Fruit fly (Drosophila melanogaster) whole organism, embryonic: ENCODE measurements around the gene iav.

ENCODE experiments used
- Atf3 ChIP-seq: fragments of 200-800 bp; sonication (Bioruptor generic); optimal IDR thresholded peaks from 3 replicates; lab custom pipeline; 2016; ENCODE audit warnings: missing biosample characterization, missing genetic modification characterization
- B-H1 ChIP-seq: fragments of 200-800 bp; sonication (Bioruptor generic); IDR thresholded peaks from 3 replicates; pipeline ENCODE4 v1.3.6; 2022; ENCODE audit warnings: missing biosample characterization, missing genetic modification characterization
- Bdp1 ChIP-seq: fragments of 200-800 bp; sonication (Bioruptor generic); optimal IDR thresholded peaks from 3 replicates; lab custom pipeline; 2016; ENCODE audit warnings: missing biosample characterization, missing genetic modification characterization
- C15 ChIP-seq: fragments of 200-800 bp; sonication (Bioruptor generic); IDR thresholded peaks from 3 replicates; pipeline ENCODE4 v1.3.6; 2022; ENCODE audit warnings: missing biosample characterization, missing genetic modification characterization
- CG10147 ChIP-seq: fragments of 200-800 bp; sonication (Bioruptor generic); optimal IDR thresholded peaks from 2 replicates; lab custom pipeline; 2019; ENCODE audit warnings: missing biosample characterization, mild to moderate bottlenecking, missing genetic modification characterization, moderate library complexity
- CG10431 ChIP-seq: fragments of 200-800 bp; sonication (Bioruptor generic); optimal IDR thresholded peaks from 3 replicates; lab custom pipeline; 2018; ENCODE audit warnings: missing biosample characterization, mild to moderate bottlenecking, missing genetic modification characterization
- CG10654 ChIP-seq: fragments of 200-800 bp; sonication (Bioruptor generic); optimal IDR thresholded peaks from 2 replicates; lab custom pipeline; 2016; ENCODE audit warnings: missing biosample characterization, missing genetic modification characterization
- CG11560 ChIP-seq: fragments of 200-800 bp; sonication (Bioruptor generic); IDR thresholded peaks from 3 replicates; pipeline ENCODE4 v1.3.6; 2022; ENCODE audit warnings: missing biosample characterization, missing genetic modification characterization
- CG11723 ChIP-seq: fragments of 200-800 bp; sonication (Bioruptor generic); optimal IDR thresholded peaks from 2 replicates; lab custom pipeline; 2017; ENCODE audit warnings: missing biosample characterization, mild to moderate bottlenecking, missing genetic modification characterization
- CG12219 ChIP-seq: fragments of 200-800 bp; sonication (Bioruptor generic); optimal IDR thresholded peaks from 3 replicates; lab custom pipeline; 2018; ENCODE audit warnings: missing biosample characterization, mild to moderate bottlenecking, missing genetic modification characterization
- CG12299 ChIP-seq: fragments of 200-800 bp; sonication (Bioruptor generic); optimal IDR thresholded peaks from 2 replicates; lab custom pipeline; 2018; ENCODE audit warnings: missing biosample characterization, mild to moderate bottlenecking, missing genetic modification characterization
- CG13287 ChIP-seq: fragments of 200-800 bp; sonication (Bioruptor generic); IDR thresholded peaks from 2 replicates; pipeline ENCODE4 v1.3.6; 2022; ENCODE audit warnings: missing biosample characterization, missing genetic modification characterization; ENCODE audit not compliant: partially characterized antibody
- CG1647 ChIP-seq: fragments of 200-800 bp; sonication (Bioruptor generic); optimal IDR thresholded peaks from 3 replicates; lab custom pipeline; 2016; ENCODE audit warnings: missing biosample characterization, missing genetic modification characterization
- CG30020 ChIP-seq: fragments of 200-800 bp; optimal IDR thresholded peaks from 2 replicates; lab custom pipeline; 2019; ENCODE audit warnings: missing biosample characterization, mild to moderate bottlenecking, missing genetic modification characterization, moderate library complexity
- CG30431 ChIP-seq: fragments of 200-800 bp; sonication (Bioruptor generic); optimal IDR thresholded peaks from 2 replicates; lab custom pipeline; 2017; ENCODE audit warnings: missing biosample characterization, missing genetic modification characterization
- CG33213 ChIP-seq: fragments of 200-800 bp; sonication (Bioruptor generic); optimal IDR thresholded peaks from 3 replicates; lab custom pipeline; 2016; ENCODE audit warnings: missing biosample characterization, missing genetic modification characterization
- CG4328 ChIP-seq: fragments of 200-800 bp; sonication (Bioruptor generic); optimal IDR thresholded peaks from 3 replicates; lab custom pipeline; 2017; ENCODE audit warnings: missing biosample characterization, missing genetic modification reagents, missing genetic modification characterization
- CG4707 ChIP-seq: fragments of 200-800 bp; sonication (Bioruptor generic); optimal IDR thresholded peaks from 2 replicates; lab custom pipeline; 2018; ENCODE audit warnings: missing biosample characterization, mild to moderate bottlenecking, missing genetic modification characterization, moderate library complexity
- Drgx ChIP-seq: fragments of 200-800 bp; sonication (Bioruptor generic); IDR thresholded peaks from 2 replicates; pipeline ENCODE4 v1.3.6; 2022; ENCODE audit warnings: missing biosample characterization, missing genetic modification characterization
- Fer3 ChIP-seq: fragments of 200-800 bp; sonication (Bioruptor generic); optimal IDR thresholded peaks from 2 replicates; lab custom pipeline; 2018; ENCODE audit warnings: missing biosample characterization, mild to moderate bottlenecking, missing genetic modification characterization, moderate library complexity
- H2.0 ChIP-seq: fragments of 200-800 bp; sonication (Bioruptor generic); IDR thresholded peaks from 2 replicates; pipeline ENCODE4 v1.3.6; 2022; ENCODE audit warnings: missing biosample characterization, missing genetic modification characterization
- HLH54F ChIP-seq: fragments of 200-800 bp; sonication (Bioruptor generic); optimal IDR thresholded peaks from 3 replicates; lab custom pipeline; 2016; ENCODE audit warnings: missing biosample characterization, missing genetic modification characterization
- Med ChIP-seq: fragments of 200-800 bp; sonication (Bioruptor generic); peaks from one replicate; lab custom pipeline; 2016; ENCODE audit warnings: missing biosample characterization, missing genetic modification characterization, mild to moderate bottlenecking, inconsistent platforms, moderate library complexity
- Mes4 ChIP-seq: fragments of 200-800 bp; sonication (Bioruptor generic); optimal IDR thresholded peaks from 2 replicates; lab custom pipeline; 2016; ENCODE audit warnings: missing biosample characterization, missing genetic modification characterization
- Neu2 ChIP-seq: fragments of 200-800 bp; sonication (Bioruptor generic); optimal IDR thresholded peaks from 3 replicates; lab custom pipeline; 2016; ENCODE audit warnings: missing biosample characterization, missing genetic modification characterization, borderline replicate concordance
- Nf-YA ChIP-seq: fragments of 200-800 bp; sonication (Bioruptor generic); IDR thresholded peaks from 2 replicates; pipeline ENCODE4 v1.3.6; 2022; ENCODE audit warnings: missing biosample characterization, missing genetic modification characterization
- Nf-YC ChIP-seq: fragments of 200-800 bp; optimal IDR thresholded peaks from 3 replicates; lab custom pipeline; 2019; ENCODE audit warnings: missing biosample characterization, mild to moderate bottlenecking, missing genetic modification characterization, moderate library complexity
- Opbp ChIP-seq: fragments of 200-800 bp; sonication (Bioruptor generic); IDR thresholded peaks from 3 replicates; pipeline ENCODE4 v1.3.6; 2022; ENCODE audit warnings: missing biosample characterization, missing genetic modification characterization; ENCODE audit not compliant: partially characterized antibody
- Ptx1 ChIP-seq: fragments of 200-800 bp; sonication (Bioruptor generic); IDR thresholded peaks from 2 replicates; pipeline ENCODE4 v1.3.6; 2022; ENCODE audit warnings: missing biosample characterization, missing genetic modification characterization
- ac ChIP-seq: fragments of 200-800 bp; sonication (Bioruptor generic); optimal IDR thresholded peaks from 3 replicates; lab custom pipeline; 2017; ENCODE audit warnings: missing biosample characterization, mild to moderate bottlenecking, missing genetic modification characterization
- ase ChIP-seq: fragments of 200-800 bp; sonication (Bioruptor generic); IDR thresholded peaks from 3 replicates; pipeline ENCODE4 v1.3.6; 2022; ENCODE audit warnings: missing biosample characterization, missing genetic modification characterization
- bsh ChIP-seq, 2 experiments: fragments of 200-800 bp; sonication (Bioruptor generic); optimal IDR thresholded peaks; 2 replicates each; lab custom pipeline; 2017 to 2018; ENCODE audit warnings: mild to moderate bottlenecking in 2 of 2, missing biosample characterization in 2 of 2, missing genetic modification characterization in 2 of 2, moderate library complexity in 1 of 2
- chif ChIP-seq, 2 experiments: fragments of 200-800 bp; sonication (Bioruptor generic); optimal IDR thresholded peaks; 3 replicates each; lab custom pipeline; 2016; ENCODE audit warnings: missing biosample characterization in 2 of 2, missing genetic modification characterization in 2 of 2
- cwo ChIP-seq: fragments of 200-800 bp; sonication (Bioruptor generic); optimal IDR thresholded peaks from 3 replicates; lab custom pipeline; 2017; ENCODE audit warnings: missing biosample characterization, missing genetic modification characterization, mild to moderate bottlenecking, moderate library complexity, missing genetic modification reagents
- dmrt11E ChIP-seq: fragments of 200-800 bp; sonication (Bioruptor generic); optimal IDR thresholded peaks from 3 replicates; lab custom pipeline; 2018; ENCODE audit warnings: missing biosample characterization, mild to moderate bottlenecking, missing genetic modification characterization, moderate library complexity
- fd102C ChIP-seq: fragments of 200-800 bp; sonication (Bioruptor generic); optimal IDR thresholded peaks from 2 replicates; lab custom pipeline; 2018; ENCODE audit warnings: missing biosample characterization, mild to moderate bottlenecking, missing genetic modification characterization, moderate library complexity
- fru ChIP-seq: fragments of >200 bp; optimal IDR thresholded peaks from 2 replicates; lab custom pipeline; 2017
- grau ChIP-seq: fragments of 200-800 bp; optimal IDR thresholded peaks from 3 replicates; lab custom pipeline; 2019; ENCODE audit warnings: missing biosample characterization, mild to moderate bottlenecking, missing genetic modification characterization, moderate library complexity
- grn ChIP-seq: fragments of 200-800 bp; sonication (Bioruptor generic); optimal IDR thresholded peaks from 3 replicates; lab custom pipeline; 2017; ENCODE audit warnings: missing biosample characterization, missing genetic modification characterization
- kni ChIP-seq: fragments of 200-800 bp; sonication (Bioruptor generic); optimal IDR thresholded peaks from 3 replicates; lab custom pipeline; 2017; ENCODE audit warnings: mild to moderate bottlenecking, missing biosample characterization, missing genetic modification reagents, missing genetic modification characterization
- phol ChIP-seq: fragments of 200-800 bp; sonication (Bioruptor generic); optimal IDR thresholded peaks from 3 replicates; lab custom pipeline; 2018; ENCODE audit warnings: missing biosample characterization, mild to moderate bottlenecking, missing genetic modification characterization, moderate library complexity
- prd ChIP-seq, 3 experiments: fragments of >200 bp in 2 of 3; fragments of 200-800 bp in 1 of 3; sonication (Bioruptor generic) in 1 of 3; optimal IDR thresholded peaks in 2 of 3; IDR thresholded peaks in 1 of 3; 2 replicates in 2 of 3; 3 replicates in 1 of 3; pipeline versions ENCODE4 v1.3.6 to Lab custom; 2017 to 2022; ENCODE audit warnings: missing biosample characterization in 1 of 3, missing genetic modification characterization in 1 of 3
- ranshi ChIP-seq: fragments of 200-800 bp; sonication (Bioruptor generic); IDR thresholded peaks from 2 replicates; pipeline ENCODE4 v1.3.6; 2022; ENCODE audit warnings: missing biosample characterization, missing genetic modification characterization
- repo ChIP-seq: fragments of 200-800 bp; sonication (Bioruptor generic); optimal IDR thresholded peaks from 2 replicates; lab custom pipeline; 2016; ENCODE audit warnings: missing biosample characterization, missing genetic modification characterization
- rib ChIP-seq: fragments of 200-800 bp; sonication (Bioruptor generic); IDR thresholded peaks from 2 replicates; pipeline ENCODE4 v1.3.6; 2022; ENCODE audit warnings: missing biosample characterization, missing genetic modification characterization
- schlank ChIP-seq: fragments of 200-800 bp; sonication (Bioruptor generic); optimal IDR thresholded peaks from 2 replicates; lab custom pipeline; 2018; ENCODE audit warnings: missing biosample characterization, mild to moderate bottlenecking, missing genetic modification characterization
- scrt ChIP-seq: fragments of 200-800 bp; sonication (Bioruptor generic); optimal IDR thresholded peaks from 2 replicates; lab custom pipeline; 2018; ENCODE audit warnings: missing biosample characterization, mild to moderate bottlenecking, missing genetic modification characterization, moderate library complexity
- tin ChIP-seq: fragments of 200-800 bp; sonication (Bioruptor generic); optimal IDR thresholded peaks from 3 replicates; lab custom pipeline; 2016; ENCODE audit warnings: missing biosample characterization, missing genetic modification characterization
- vfl ChIP-seq: fragments of 200-800 bp; sonication (Bioruptor generic); optimal IDR thresholded peaks from 2 replicates; lab custom pipeline; 2016; ENCODE audit warnings: missing biosample characterization, missing genetic modification characterization

Gene iav

DNA sequence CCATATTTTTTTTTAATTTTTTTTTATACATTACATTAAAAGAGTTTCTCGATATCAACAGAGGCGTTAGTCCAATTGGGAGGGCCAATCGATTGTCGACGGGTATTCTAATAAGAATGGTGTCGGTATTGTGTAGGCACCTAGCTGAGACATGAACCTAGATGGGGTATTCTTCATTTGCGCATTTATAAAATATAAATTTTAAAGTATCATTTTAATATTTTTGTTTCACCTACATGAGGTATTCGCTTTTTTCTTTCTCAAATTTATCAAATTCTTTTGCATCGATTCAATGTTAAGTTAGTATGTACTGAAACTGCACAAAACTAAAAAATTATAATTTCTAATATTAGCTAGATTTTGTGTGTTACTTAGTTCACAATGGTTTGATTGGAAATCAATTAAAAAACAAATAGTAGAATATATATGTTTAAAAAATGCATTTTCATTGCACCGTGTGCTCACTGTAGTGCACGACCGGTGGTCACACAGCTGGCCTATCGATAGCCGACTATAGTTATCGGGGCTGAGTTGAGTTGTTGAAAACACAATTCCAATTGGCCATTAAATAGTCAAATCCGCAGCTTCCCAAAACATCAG is 30.2 kb downstream of the iav start, which contains the start of the genes CG14435 and Tmf (continued):
- TF ChIP-seq prd (optimal IDR thresholded peaks at IDR 0.05; lab: Kevin White, UChicago) = no peak
- peak; percentile 93 for TF ChIP-seq prd (GFP tag; IDR thresholded peaks at IDR 0.05; lab: Robert Waterston, UW)
- no peak for TF ChIP-seq CG33213 (GFP tag; lab: Kevin White, UChicago)
- TF ChIP-seq chif (GFP tag; optimal IDR thresholded peaks at IDR 0.05; lab: Kevin White, UChicago) = peak; percentile 43 to 68
- TF ChIP-seq C15 (GFP tag; lab: Robert Waterston, UW) = peak; percentile 27; the same call in 1 of the 3 replicates
- TF ChIP-seq H2.0 (GFP tag; lab: Robert Waterston, UW) = peak; percentile 76
- TF ChIP-seq Atf3 (GFP tag; lab: Kevin White, UChicago) = peak; percentile 15
- TF ChIP-seq Nf-YC = peak; percentile 81
- TF ChIP-seq ac (GFP tag; lab: Kevin White, UChicago) = peak; percentile 57
- TF ChIP-seq Nf-YA (GFP tag; lab: Robert Waterston, UW) = peak; percentile 61
- TF ChIP-seq CG1647 (GFP tag; lab: Kevin White, UChicago) = peak; percentile 35
- peak; percentile 84 for TF ChIP-seq dmrt11E (tag; lab: Kevin White, UChicago)
- TF ChIP-seq fru (lab: Kevin White, UChicago) = no peak
- TF ChIP-seq repo (GFP tag; lab: Kevin White, UChicago) = no peak
- peak; percentile 87 for TF ChIP-seq ranshi (GFP tag; lab: Robert Waterston, UW)
- TF ChIP-seq CG10431 (GFP tag; lab: Kevin White, UChicago) = peak; percentile 57
- TF ChIP-seq B-H1 (GFP tag; lab: Robert Waterston, UW) = peak; percentile 82
- peak; percentile 86 for TF ChIP-seq Med (GFP tag; lab: Kevin White, UChicago)
- TF ChIP-seq kni (GFP tag; lab: Kevin White, UChicago) = peak; percentile 55
- peak; percentile 59 for TF ChIP-seq HLH54F (GFP tag; lab: Kevin White, UChicago)
- TF ChIP-seq cwo = peak; percentile 65
- TF ChIP-seq Fer3 (tag; lab: Kevin White, UChicago) = peak; percentile 80
- peak; percentile 39 for TF ChIP-seq vfl (GFP tag; lab: Kevin White, UChicago)
- peak; percentile 78 for TF ChIP-seq tin (GFP tag; lab: Kevin White, UChicago)
- peak; percentile 80 for TF ChIP-seq CG30431 (GFP tag; lab: Kevin White, UChicago)
- TF ChIP-seq fd102C = peak; percentile 8
- peak; percentile 24 for TF ChIP-seq scrt (GFP tag; lab: Kevin White, UChicago)
- TF ChIP-seq Neu2 (GFP tag; lab: Kevin White, UChicago) = no peak
- peak; percentile 16 for TF ChIP-seq schlank (tag; lab: Kevin White, UChicago)
- TF ChIP-seq CG13287 (GFP tag; lab: Robert Waterston, UW) = peak; percentile 55
- TF ChIP-seq Bdp1 (GFP tag; lab: Kevin White, UChicago) = peak; percentile 50
- TF ChIP-seq CG11723 (GFP tag; lab: Kevin White, UChicago) = peak; percentile 63
- TF ChIP-seq CG10147 (GFP tag; lab: Kevin White, UChicago) = peak; percentile 77
- peak; percentile 49 for TF ChIP-seq Drgx (GFP tag; lab: Robert Waterston, UW)
- TF ChIP-seq Mes4 (GFP tag; lab: Kevin White, UChicago) = peak; percentile 33
- peak in 1 of 2 experiments; percentile 79 for TF ChIP-seq bsh (GFP tag; optimal IDR thresholded peaks at IDR 0.05; lab: Kevin White, UChicago)
- no peak for TF ChIP-seq grn (GFP tag; lab: Kevin White, UChicago)
- peak; percentile 64 for TF ChIP-seq CG10654
- peak; percentile 78 for TF ChIP-seq CG4328 (GFP tag; lab: Kevin White, UChicago)
- TF ChIP-seq Ptx1 (GFP tag; lab: Robert Waterston, UW) = peak; percentile 90
- TF ChIP-seq ase (GFP tag; lab: Robert Waterston, UW) = peak; percentile 85
- TF ChIP-seq Opbp (GFP tag; lab: Robert Waterston, UW) = peak; percentile 49; the same call in 2 of the 3 replicates
- peak; percentile 76 for TF ChIP-seq CG11560 (tag; lab: Robert Waterston, UW)
- peak; percentile 49 for TF ChIP-seq CG12219
- peak; percentile 98 for TF ChIP-seq grau (tag; lab: Kevin White, UChicago)
- peak; percentile 25 for TF ChIP-seq CG4707 (GFP tag; lab: Kevin White, UChicago)
- peak; percentile 87 for TF ChIP-seq phol (tag; lab: Kevin White, UChicago)
- peak; percentile 72 for TF ChIP-seq rib
- TF ChIP-seq CG12299 (tag; lab: Kevin White, UChicago) = peak; percentile 62
- TF ChIP-seq CG30020 = peak; percentile 73
